Worm (Caenorhabditis elegans) whole organism, L4/young adult: ENCODE data around the gene D2089.8.

Experiments
- W03F9.2 ChIP-seq: fragments of 150-350 bp; optimal IDR thresholded peaks from 2 replicates; lab custom pipeline; 2014; ENCODE audit warnings: missing biosample characterization, missing genetic modification characterization
- dao-5 ChIP-seq: sonication (generic microtip); optimal IDR thresholded peaks from 2 replicates; lab custom pipeline; 2016; ENCODE audit warnings: missing genotype, missing genetic modification characterization, moderate library complexity, missing compliant biosample characterization
- him-1 ChIP-seq: sonication (generic microtip); optimal IDR thresholded peaks from 2 replicates; lab custom pipeline; 2016; ENCODE audit warnings: missing genotype, missing genetic modification reagents, missing genetic modification characterization, missing compliant biosample characterization

- no peak for TF ChIP-seq him-1 (tag; lab: Kevin White, UChicago)
- TF ChIP-seq W03F9.2 = peak; percentile 90
- TF ChIP-seq dao-5 (tag; lab: Kevin White, UChicago) = no peak
Measured at ce11 chrII:10658576-10659256, 3.9 kb downstream of the D2089.8 start, which contains the start of the genes snu-13 and rsp-7.
